Worm (Caenorhabditis elegans): ENCODE data around the gene C50E3.15.

The C50E3.15 gene

DNA sequence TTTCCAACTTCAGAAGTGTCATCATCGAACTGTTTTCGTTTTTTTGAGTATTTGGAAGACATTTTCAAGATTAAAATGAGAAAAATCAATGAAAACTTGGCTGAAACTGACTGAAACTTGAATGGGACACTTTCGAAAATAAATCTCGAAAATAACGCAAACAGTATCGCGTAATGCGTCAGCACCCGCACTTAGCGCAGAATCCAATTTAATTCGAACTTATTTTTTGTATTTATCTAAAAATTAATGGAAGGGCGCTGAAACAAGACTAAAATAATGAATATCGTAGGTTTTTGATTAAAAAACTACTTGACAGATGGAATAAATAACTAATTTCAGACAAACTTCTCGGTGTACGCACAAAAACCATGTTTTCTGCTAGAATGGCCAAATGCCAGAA lies 42.7 kb upstream of the C50E3.15 start, which contains the start of the genes snu-66 and ints-9 (continued):
- TF ChIP-seq ztf-6 (GFP tag; IDR thresholded peaks at IDR 0.05): no peak
- TF ChIP-seq lin-40 (tag; optimal IDR thresholded peaks at IDR 0.05): peak; percentile 43
- peak; percentile 1 for TF ChIP-seq nhr-80 (tag; optimal IDR thresholded peaks at IDR 0.05)
- peak in 1 of 3 experiments; percentile 75 for TF ChIP-seq lin-35 (GFP tag; optimal IDR thresholded peaks at IDR 0.05)
- peak; percentile 7; the same call in 1 of the 2 replicates for TF ChIP-seq pbrm-1 (GFP tag; IDR thresholded peaks at IDR 0.05)
- TF ChIP-seq zfh-2 (GFP tag; conservative IDR thresholded peaks at IDR 0.05): no peak

DNA sequence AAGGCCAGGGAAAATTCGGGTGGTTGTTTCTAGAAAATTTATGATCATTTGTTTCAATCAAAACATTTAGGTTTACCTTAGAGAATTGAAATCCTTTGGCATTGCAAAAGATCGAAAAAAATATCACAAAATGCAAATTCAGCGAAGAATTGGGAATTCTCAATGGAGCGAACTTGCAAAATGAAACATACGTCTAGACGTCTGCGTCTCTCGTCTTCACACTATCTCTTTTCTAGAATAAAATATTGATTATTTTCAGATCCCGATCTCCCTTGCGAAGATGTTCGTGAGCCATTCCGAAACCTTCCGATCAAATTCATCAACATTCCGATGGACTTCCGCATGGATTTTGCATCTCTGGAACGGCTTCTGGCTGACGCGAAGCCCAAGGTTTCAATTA lies 37.8 kb upstream of the C50E3.15 start, which contains the start of gene ets-6:
Gene ets-6 (minus strand): TSS at position 169 of the 400 bp plus-strand sequence.
- TF ChIP-seq mcd-1 (GFP tag; IDR thresholded peaks at IDR 0.05) (peak; percentile 93), let-607 (tag; optimal IDR thresholded peaks at IDR 0.05) (no peak), D2030.7 (GFP tag; IDR thresholded peaks at IDR 0.05) (peak; percentile 34; the same call in 1 of the 2 replicates), F57C9.4 (tag; optimal IDR thresholded peaks at IDR 0.05) (no peak), rcor-1 (GFP tag; IDR thresholded peaks at IDR 0.05) (peak; percentile 61), T07F8.4 (tag; optimal IDR thresholded peaks at IDR 0.05) (no peak), F22D6.2 (tag; optimal IDR thresholded peaks at IDR 0.05) (no peak), madf-8 (GFP tag; conservative IDR thresholded peaks at IDR 0.05) (no peak), lin-40 (tag; optimal IDR thresholded peaks at IDR 0.05) (peak; percentile 21), B0336.3 (GFP tag; IDR thresholded peaks at IDR 0.05) (0 out of 2 replicates have a peak, but pooled peaks have one; percentile 10), lin-54 (GFP tag; optimal IDR thresholded peaks at IDR 0.05) (peak; percentile 22), hmg-1.2 (GFP tag; IDR thresholded peaks at IDR 0.05) (peak; percentile 91), dox-1 (GFP tag; IDR thresholded peaks at IDR 0.05) (peak; percentile 56), snpc-3.4 (tag; optimal IDR thresholded peaks at IDR 0.05) (peak; percentile 17), hrde-1 (tag; optimal IDR thresholded peaks at IDR 0.05; ENCODE audit: borderline replicate concordance) (no peak), efl-1 (GFP tag; optimal IDR thresholded peaks at IDR 0.05) (peak; percentile 10), lsl-1 (GFP tag; optimal IDR thresholded peaks at IDR 0.05) (peak; percentile 33), ztf-6 (GFP tag; IDR thresholded peaks at IDR 0.05) (no peak), mes-4 (tag; optimal IDR thresholded peaks at IDR 0.05) (no peak), madf-6 (GFP tag; IDR thresholded peaks at IDR 0.05) (peak; percentile 45; the same call in 1 of the 2 replicates), gei-17 (GFP tag; optimal IDR thresholded peaks at IDR 0.05) (no peak), ekl-4 (GFP tag; IDR thresholded peaks at IDR 0.05) (peak; percentile 25; the same call in 1 of the 2 replicates), nfyb-1 (GFP tag; IDR thresholded peaks at IDR 0.05) (no peak), ceh-58 (GFP tag; IDR thresholded peaks at IDR 0.05) (no peak), tbp1 (GFP tag; optimal IDR thresholded peaks at IDR 0.05) (peak; percentile 4), athp-1 (tag; optimal IDR thresholded peaks at IDR 0.05) (peak; percentile 14), attf-5 (GFP tag; optimal IDR thresholded peaks at IDR 0.05) (peak; percentile 78), egl-18 (GFP tag; IDR thresholded peaks at IDR 0.05) (no peak), ztf-18 (tag; optimal IDR thresholded peaks at IDR 0.05) (peak; percentile 65), ceh-27 (GFP tag; optimal IDR thresholded peaks at IDR 0.05) (no peak), cebp-1 (GFP tag; IDR thresholded peaks at IDR 0.05) (no peak), cebp-1 (tag; optimal IDR thresholded peaks at IDR 0.05) (peak; percentile 17)

DNA sequence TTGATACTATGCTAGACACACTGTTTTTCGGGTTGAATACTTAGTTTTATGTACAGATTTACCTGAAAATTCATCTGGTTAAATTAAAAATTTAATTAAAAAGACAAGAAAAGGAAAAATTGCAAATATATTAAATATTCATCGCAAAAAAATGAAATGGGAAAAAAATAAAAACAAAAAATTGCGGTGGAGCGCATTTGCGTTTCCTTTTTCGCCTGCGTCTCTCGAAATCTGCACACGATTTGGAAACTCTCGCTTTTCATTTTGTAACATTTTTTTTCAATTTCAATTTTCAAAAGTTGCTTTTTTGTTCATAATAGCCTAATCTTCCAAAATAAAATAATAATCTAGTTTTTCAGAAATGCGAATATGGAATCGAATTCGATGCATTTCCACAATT lies 30.6 kb upstream of the C50E3.15 start, which contains the start of the genes F19F10.11 and C50E3.5:
Gene F19F10.11 (minus strand): TSS at position 68 of the 400 bp plus-strand sequence.
Gene C50E3.5 (plus strand): TSS at position 360 of the 400 bp plus-strand sequence.
- TF ChIP-seq snpc-3.4 (tag; optimal IDR thresholded peaks at IDR 0.05) (peak; percentile 35), mcd-1 (GFP tag; IDR thresholded peaks at IDR 0.05) (peak; percentile 95), ztf-18 (tag; optimal IDR thresholded peaks at IDR 0.05) (peak; percentile 29), lin-54 (GFP tag; optimal IDR thresholded peaks at IDR 0.05) (peak; percentile 30), snpc-1.1 (tag; optimal IDR thresholded peaks at IDR 0.05; ENCODE audit: insufficient read depth) (peak; percentile 12), attf-5 (GFP tag; optimal IDR thresholded peaks at IDR 0.05) (peak; percentile 91), lsl-1 (GFP tag; optimal IDR thresholded peaks at IDR 0.05) (peak; percentile 28), egl-18 (GFP tag; IDR thresholded peaks at IDR 0.05) (no peak), dox-1 (GFP tag; IDR thresholded peaks at IDR 0.05) (0 out of 2 replicates have a peak, but pooled peaks have one; percentile 27), madf-6 (GFP tag; IDR thresholded peaks at IDR 0.05) (peak; percentile 60), snpc-4 (GFP tag; optimal IDR thresholded peaks at IDR 0.05) (no peak), snpc-4 (tag; optimal IDR thresholded peaks at IDR 0.05) (peak in 3 of 4 experiments; percentile 12 to 34 (median 18)), sea-2 (GFP tag; IDR thresholded peaks at IDR 0.05) (no peak), ceh-79 (tag; optimal IDR thresholded peaks at IDR 0.05) (no peak), tbp1 (GFP tag; optimal IDR thresholded peaks at IDR 0.05) (no peak), lin-35 (GFP tag; optimal IDR thresholded peaks at IDR 0.05) (peak in 1 of 3 experiments; percentile 50), hmg-1.2 (GFP tag; IDR thresholded peaks at IDR 0.05) (peak; percentile 98), snpc-1.3 (tag; optimal IDR thresholded peaks at IDR 0.05; ENCODE audit: insufficient read depth) (peak; percentile 60), F23B12.7 (tag; optimal IDR thresholded peaks at IDR 0.05; ENCODE audit: insufficient read depth) (peak; percentile 45), pbrm-1 (GFP tag; IDR thresholded peaks at IDR 0.05) (no peak)

All from whole organism, young adult.